Worm (Caenorhabditis elegans) whole organism, L4 larva: ENCODE results near the gene F58G11.4.

Source experiments
- D1046.2 ChIP-seq: fragments of 200-800 bp; sonication (Bioruptor generic); IDR thresholded peaks from 2 replicates; pipeline ENCODE4 v1.3.6; 2022; ENCODE audit warnings: missing genetic modification characterization, missing compliant biosample characterization
- F26F4.8 ChIP-seq: fragments of 200-800 bp; sonication (Bioruptor generic); conservative IDR thresholded peaks from 2 replicates; pipeline ENCODE4 v1.3.6; 2022; ENCODE audit warnings: missing genetic modification characterization, missing compliant biosample characterization
- F37D6.2 ChIP-seq: sonication (generic microtip); optimal IDR thresholded peaks from 2 replicates; lab custom pipeline; 2016; ENCODE audit warnings: mild to moderate bottlenecking, missing genetic modification characterization, missing compliant biosample characterization
- T26A8.4 ChIP-seq: fragments of 200-800 bp; sonication (Bioruptor generic); IDR thresholded peaks from 2 replicates; pipeline ENCODE4 v1.3.6; 2022; ENCODE audit warnings: missing genetic modification characterization, missing compliant biosample characterization
- Y48G9A.11 ChIP-seq: fragments of 200-800 bp; sonication (Bioruptor generic); IDR thresholded peaks from 2 replicates; pipeline ENCODE4 v1.3.6; 2022; ENCODE audit warnings: missing genetic modification reagents, missing genetic modification characterization, missing compliant biosample characterization
- Y75B8A.6 ChIP-seq: fragments of 200-800 bp; sonication (Bioruptor generic); IDR thresholded peaks from 2 replicates; pipeline ENCODE4 v1.3.6; 2022; ENCODE audit warnings: missing genetic modification reagents, missing genetic modification characterization, missing compliant biosample characterization
- ZK546.5 ChIP-seq, 2 experiments: sonication (generic microtip); optimal IDR thresholded peaks; 2 replicates each; lab custom pipeline; 2017; ENCODE audit warnings: missing biosample characterization in 2 of 2, missing genetic modification characterization in 2 of 2
- aha-1 ChIP-seq: fragments of 150-350 bp; peaks from one replicate; lab custom pipeline; 2014; ENCODE audit warnings: missing biosample characterization, missing genetic modification characterization
- aly-2 ChIP-seq: sonication (generic microtip); optimal IDR thresholded peaks from 2 replicates; lab custom pipeline; 2018; ENCODE audit warnings: missing biosample characterization, missing genetic modification characterization
- ceh-20 ChIP-seq: fragments of 200-800 bp; sonication (Bioruptor generic); IDR thresholded peaks from 2 replicates; pipeline ENCODE4 v1.3.6; 2022; ENCODE audit warnings: missing genetic modification reagents, missing genetic modification characterization, missing compliant biosample characterization
- ceh-28 ChIP-seq: fragments of 150-350 bp; optimal IDR thresholded peaks from 2 replicates; lab custom pipeline; 2014; ENCODE audit warnings: missing biosample characterization, missing genetic modification reagents, missing genetic modification characterization
- ceh-44 ChIP-seq: fragments of 200-800 bp; sonication (Bioruptor generic); IDR thresholded peaks from 2 replicates; pipeline ENCODE4 v1.3.6; 2022; ENCODE audit warnings: missing genetic modification reagents, missing genetic modification characterization, missing compliant biosample characterization
- ceh-82 ChIP-seq: sonication (generic microtip); optimal IDR thresholded peaks from 2 replicates; lab custom pipeline; 2017; ENCODE audit warnings: missing biosample characterization, missing genetic modification characterization
- cey-2 ChIP-seq: sonication (generic microtip); optimal IDR thresholded peaks from 3 replicates; lab custom pipeline; 2017; ENCODE audit warnings: missing genetic modification characterization, mild to moderate bottlenecking, missing compliant biosample characterization, antibody characterized with exemption, borderline replicate concordance; ENCODE audit not compliant: insufficient read depth
- daf-12 ChIP-seq: fragments of 150-350 bp; optimal IDR thresholded peaks from 2 replicates; lab custom pipeline; 2014; ENCODE audit warnings: missing biosample characterization, missing genetic modification reagents, missing genetic modification characterization
- dmd-8 ChIP-seq: fragments of 200-800 bp; sonication (Bioruptor generic); IDR thresholded peaks from 2 replicates; pipeline ENCODE4 v1.3.6; 2022; ENCODE audit warnings: missing genetic modification characterization, missing compliant biosample characterization
- duxl-1 ChIP-seq: sonication (generic microtip); optimal IDR thresholded peaks from 2 replicates; lab custom pipeline; 2016; ENCODE audit warnings: mild to moderate bottlenecking, missing genetic modification characterization, moderate library complexity, missing compliant biosample characterization; ENCODE audit not compliant: poor library complexity
- dve-1 ChIP-seq: sonication (generic microtip); optimal IDR thresholded peaks from 2 replicates; lab custom pipeline; 2017; ENCODE audit warnings: antibody characterized with exemption, mild to moderate bottlenecking, missing genetic modification characterization, missing compliant biosample characterization; ENCODE audit not compliant: insufficient read depth
- egl-27 ChIP-seq: sonication (generic microtip); optimal IDR thresholded peaks from 3 replicates; lab custom pipeline; 2017; ENCODE audit warnings: missing biosample characterization, missing genetic modification reagents, missing genetic modification characterization
- fkh-10 ChIP-seq: fragments of 150-350 bp; optimal IDR thresholded peaks from 2 replicates; lab custom pipeline; 2014; ENCODE audit warnings: missing biosample characterization, missing genetic modification reagents, missing genetic modification characterization
- fos-1 ChIP-seq: fragments of 150-350 bp; optimal IDR thresholded peaks from 2 replicates; lab custom pipeline; 2014; ENCODE audit warnings: missing biosample characterization, missing genetic modification characterization
- jun-1 ChIP-seq: fragments of 150-350 bp; optimal IDR thresholded peaks from 2 replicates; lab custom pipeline; 2014; ENCODE audit warnings: missing biosample characterization, missing genetic modification reagents, missing genetic modification characterization
- lin-13 ChIP-seq: fragments of 150-350 bp; optimal IDR thresholded peaks from 2 replicates; lab custom pipeline; 2014; ENCODE audit warnings: missing biosample characterization, missing genetic modification reagents, missing genetic modification characterization
- lin-29 ChIP-seq: fragments of 200-800 bp; sonication (Bioruptor generic); IDR thresholded peaks from 2 replicates; pipeline ENCODE4 v1.3.6; 2022; ENCODE audit warnings: missing genetic modification reagents, missing genetic modification characterization, missing compliant biosample characterization
- lin-38 ChIP-seq: fragments of 200-800 bp; sonication (Bioruptor generic); IDR thresholded peaks from 2 replicates; pipeline ENCODE4 v1.3.6; 2022; ENCODE audit warnings: missing genetic modification reagents, missing genetic modification characterization, missing compliant biosample characterization
- lin-39 ChIP-seq: fragments of 150-350 bp; optimal IDR thresholded peaks from 2 replicates; lab custom pipeline; 2014; ENCODE audit warnings: missing biosample characterization, missing genetic modification reagents, missing genetic modification characterization
- lir-3 ChIP-seq: sonication (generic microtip); optimal IDR thresholded peaks from 2 replicates; lab custom pipeline; 2016; ENCODE audit warnings: mild to moderate bottlenecking, missing genetic modification characterization, missing compliant biosample characterization
- madf-5 ChIP-seq, 2 experiments: fragments of 200-800 bp; sonication (Bioruptor generic); IDR thresholded peaks; 2 replicates each; pipeline ENCODE4 v1.3.6; 2022; ENCODE audit warnings: missing compliant biosample characterization in 2 of 2, missing genetic modification characterization in 2 of 2
- madf-9 ChIP-seq: fragments of 200-800 bp; sonication (Bioruptor generic); conservative IDR thresholded peaks from 2 replicates; pipeline ENCODE4 v1.3.6; 2022; ENCODE audit warnings: missing genetic modification reagents, missing genetic modification characterization, missing compliant biosample characterization
- mdl-1 ChIP-seq, 2 experiments: fragments of 150-350 bp in 1 of 2; sonication (generic microtip) in 1 of 2; optimal IDR thresholded peaks; 2 replicates each; lab custom pipeline; 2014 to 2017; ENCODE audit warnings: missing biosample characterization in 2 of 2, missing genetic modification characterization in 2 of 2
- mdt-29 ChIP-seq: fragments of 200-800 bp; sonication (Bioruptor generic); IDR thresholded peaks from 2 replicates; pipeline ENCODE4 v1.3.6; 2022; ENCODE audit warnings: missing genetic modification reagents, missing genetic modification characterization, missing compliant biosample characterization
- mep-1 ChIP-seq: fragments of 150-350 bp; sonication (generic microtip); optimal IDR thresholded peaks from 3 replicates; lab custom pipeline; 2014; ENCODE audit warnings: missing biosample characterization, missing genetic modification characterization
- nhr-10 ChIP-seq: fragments of 150-350 bp; optimal IDR thresholded peaks from 2 replicates; lab custom pipeline; 2014; ENCODE audit warnings: missing biosample characterization, missing genetic modification characterization
- nhr-237 ChIP-seq: sonication (generic microtip); optimal IDR thresholded peaks from 2 replicates; lab custom pipeline; 2017; ENCODE audit warnings: missing biosample characterization, missing genetic modification characterization
- nhr-25 ChIP-seq: sonication (generic microtip); optimal IDR thresholded peaks from 2 replicates; lab custom pipeline; 2017; ENCODE audit warnings: missing genetic modification characterization, mild to moderate bottlenecking, missing compliant biosample characterization, antibody characterized with exemption, moderate library complexity, borderline replicate concordance; ENCODE audit not compliant: insufficient read depth
- nhr-48 ChIP-seq: sonication (generic microtip); optimal IDR thresholded peaks from 2 replicates; lab custom pipeline; 2016; ENCODE audit warnings: mild to moderate bottlenecking, missing genetic modification characterization, missing compliant biosample characterization
- nhr-6 ChIP-seq: fragments of 150-350 bp; optimal IDR thresholded peaks from 2 replicates; lab custom pipeline; 2014; ENCODE audit warnings: missing biosample characterization, missing genetic modification characterization
- nhr-76 ChIP-seq: fragments of 150-350 bp; optimal IDR thresholded peaks from 2 replicates; lab custom pipeline; 2014; ENCODE audit warnings: missing biosample characterization, missing genetic modification characterization
- pqm-1 ChIP-seq: sonication (generic microtip); optimal IDR thresholded peaks from 2 replicates; lab custom pipeline; 2017; ENCODE audit warnings: missing biosample characterization, missing genetic modification characterization
- rbr-2 ChIP-seq: sonication (generic microtip); optimal IDR thresholded peaks from 2 replicates; lab custom pipeline; 2016; ENCODE audit warnings: missing genotype, missing genetic modification characterization, missing compliant biosample characterization
- set-16 ChIP-seq: fragments of 200-800 bp; sonication (Bioruptor generic); IDR thresholded peaks from 2 replicates; pipeline ENCODE4 v1.3.6; 2022; ENCODE audit warnings: missing genetic modification reagents, missing genetic modification characterization, missing compliant biosample characterization
- snpc-4 ChIP-seq: fragments of 150-350 bp; optimal IDR thresholded peaks from 2 replicates; lab custom pipeline; 2014; ENCODE audit warnings: missing biosample characterization, missing genetic modification characterization
- spr-1 ChIP-seq: sonication (generic microtip); optimal IDR thresholded peaks from 2 replicates; lab custom pipeline; 2016; ENCODE audit warnings: mild to moderate bottlenecking, missing genetic modification characterization, missing compliant biosample characterization
- spr-3 ChIP-seq: fragments of 200-800 bp; sonication (Bioruptor generic); optimal IDR thresholded peaks from 2 replicates; lab custom pipeline; 2018; ENCODE audit warnings: mild to moderate bottlenecking, missing genetic modification characterization, missing compliant biosample characterization
- tag-97 ChIP-seq: fragments of 200-800 bp; sonication (Bioruptor generic); IDR thresholded peaks from 2 replicates; pipeline ENCODE4 v1.3.6; 2022; ENCODE audit warnings: missing genetic modification characterization, missing compliant biosample characterization
- unc-39 ChIP-seq: sonication (generic microtip); optimal IDR thresholded peaks from 2 replicates; lab custom pipeline; 2017; ENCODE audit warnings: missing biosample characterization, missing genetic modification characterization
- vab-7 ChIP-seq: fragments of 200-800 bp; sonication (Bioruptor generic); IDR thresholded peaks from 2 replicates; pipeline ENCODE4 v1.3.6; 2022; ENCODE audit warnings: missing genetic modification reagents, missing genetic modification characterization, missing compliant biosample characterization
- zag-1 ChIP-seq: fragments of 150-350 bp; optimal IDR thresholded peaks from 2 replicates; lab custom pipeline; 2014; ENCODE audit warnings: missing biosample characterization, missing genetic modification characterization
- zfp-2 ChIP-seq: sonication (generic microtip); optimal IDR thresholded peaks from 2 replicates; lab custom pipeline; 2016; ENCODE audit warnings: mild to moderate bottlenecking, missing genetic modification characterization, missing compliant biosample characterization
- zfp-3 ChIP-seq: fragments of 200-800 bp; sonication (Bioruptor generic); conservative IDR thresholded peaks from 2 replicates; pipeline ENCODE4 v1.3.6; 2022; ENCODE audit warnings: missing genetic modification reagents, missing genetic modification characterization, missing compliant biosample characterization
- zip-2 ChIP-seq: fragments of 150-350 bp; optimal IDR thresholded peaks from 2 replicates; lab custom pipeline; 2014; ENCODE audit warnings: missing biosample characterization, missing genetic modification characterization

The F58G11.4 gene

DNA sequence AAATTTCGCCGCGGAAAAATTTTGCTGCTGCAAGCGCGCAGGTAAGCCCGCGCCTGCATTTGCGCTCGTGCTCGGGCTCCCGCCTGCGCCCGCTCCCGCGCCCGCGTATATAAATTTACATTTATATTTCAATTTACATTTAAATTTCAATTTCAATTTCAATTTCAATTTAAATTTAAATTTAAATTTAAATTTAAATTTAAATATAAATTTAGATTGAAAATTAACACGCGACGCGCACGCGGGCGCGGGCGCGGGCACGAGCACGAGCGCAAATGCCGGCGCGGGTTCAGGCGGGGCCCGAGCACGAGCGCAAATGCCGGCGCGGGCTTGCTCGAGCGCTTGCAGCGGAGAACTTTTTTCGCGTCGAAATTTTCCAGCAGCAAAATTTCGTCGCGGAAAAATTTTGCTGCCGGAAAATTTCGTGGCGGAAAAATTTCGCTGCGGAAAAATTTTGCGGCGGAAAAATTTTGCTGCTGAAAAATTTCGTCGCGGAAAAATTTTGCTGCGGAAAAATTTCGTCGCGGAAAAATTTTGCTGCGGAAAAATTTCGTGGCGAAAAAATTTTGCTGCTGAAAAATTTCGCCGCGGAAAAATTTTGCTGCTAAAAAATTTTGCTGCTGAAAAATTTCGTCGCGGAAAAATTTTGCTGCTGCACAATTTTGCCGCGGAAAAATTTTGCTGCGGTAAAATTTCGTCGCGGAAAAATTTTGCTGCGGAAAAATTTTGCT lies 26.4 kb upstream of the F58G11.4 start (continued):
- TF ChIP-seq pqm-1 (tag; lab: Kevin White, UChicago) (no peak), nhr-48 (no peak), nhr-10 (tag; lab: Kevin White, UChicago) (no peak), egl-27 (no peak), mdt-29 (GFP tag; lab: Robert Waterston, UW) (no peak), F37D6.2 (no peak), nhr-237 (tag; lab: Kevin White, UChicago) (no peak), aha-1 (tag; lab: Kevin White, UChicago) (no peak), cey-2 (tag; lab: Kevin White, UChicago) (no peak), spr-3 (GFP tag; lab: Kevin White, UChicago) (no peak), nhr-25 (no peak), unc-39 (tag; lab: Kevin White, UChicago) (no peak), jun-1 (tag; lab: Kevin White, UChicago) (no peak), duxl-1 (tag; lab: Kevin White, UChicago) (no peak), vab-7 (peak; percentile 47; the same call in 1 of the 2 replicates), spr-1 (tag; lab: Kevin White, UChicago) (no peak), lin-38 (GFP tag; lab: Robert Waterston, UW) (peak; percentile 26; the same call in 1 of the 2 replicates), set-16 (GFP tag; lab: Robert Waterston, UW) (peak; percentile 100), aly-2 (tag; lab: Kevin White, UChicago) (no peak), nhr-76 (tag; lab: Kevin White, UChicago) (no peak), madf-9 (0 out of 2 replicates have a peak, but pooled peaks have one; percentile 24), ceh-20 (no peak), lin-29 (GFP tag; lab: Robert Waterston, UW) (no peak), zfp-2 (tag; lab: Kevin White, UChicago) (no peak), zag-1 (no peak), mdl-1 (tag; optimal IDR thresholded peaks at IDR 0.05; lab: Kevin White, UChicago) (no peak), mep-1 (tag; lab: Kevin White, UChicago) (no peak), zfp-3 (no peak), F26F4.8 (GFP tag; lab: Robert Waterston, UW) (no peak; the same call in 1 of the 2 replicates), Y75B8A.6 (GFP tag; lab: Robert Waterston, UW) (peak; percentile 46; the same call in 1 of the 2 replicates), ceh-82 (tag; lab: Kevin White, UChicago) (no peak), snpc-4 (tag; lab: Kevin White, UChicago) (no peak), tag-97 (GFP tag; lab: Robert Waterston, UW) (peak; percentile 78; the same call in 1 of the 2 replicates), lir-3 (tag; lab: Kevin White, UChicago) (no peak), D1046.2 (GFP tag; lab: Robert Waterston, UW) (peak; percentile 74; the same call in 1 of the 2 replicates), lin-13 (GFP tag; lab: Kevin White, UChicago) (no peak), madf-5 (GFP tag; IDR thresholded peaks at IDR 0.05; lab: Robert Waterston, UW) (peak in 1 of 2 experiments; percentile 81; a peak in 2 of 4 replicates), rbr-2 (tag; lab: Kevin White, UChicago) (no peak), dve-1 (tag; lab: Kevin White, UChicago) (no peak), nhr-6 (no peak), lin-39 (tag; lab: Kevin White, UChicago) (no peak), ceh-44 (GFP tag; lab: Robert Waterston, UW) (no peak), fos-1 (tag; lab: Kevin White, UChicago) (no peak), fkh-10 (no peak), zip-2 (no peak), dmd-8 (peak; percentile 69; the same call in 1 of the 2 replicates), Y48G9A.11 (GFP tag; lab: Robert Waterston, UW) (peak; percentile 73; the same call in 1 of the 2 replicates), daf-12 (tag; lab: Kevin White, UChicago) (no peak), ceh-28 (tag; lab: Kevin White, UChicago) (no peak), ZK546.5 (tag; optimal IDR thresholded peaks at IDR 0.05; lab: Kevin White, UChicago) (no peak), T26A8.4 (GFP tag; lab: Robert Waterston, UW) (no peak)
